Fruit fly (Drosophila melanogaster): ENCODE data around the gene Spt6.
A peak's percentile ranks its signal among the peaks of the same experiment; 100 is the strongest.

Spt6 gene

dm6 chrX:6294243-6294642, 26.6 kb downstream of the Spt6 start, which contains the start of gene CG15892:
TSS of gene CG15892 (minus strand) at chrX:6294343.
- TF ChIP-seq EcR (GFP tag; optimal IDR thresholded peaks at IDR 0.05) = no peak
- TF ChIP-seq CG34367 (tag; optimal IDR thresholded peaks at IDR 0.05) = no peak
- TF ChIP-seq Ets98B (GFP tag; IDR thresholded peaks at IDR 0.05) = no peak
- TF ChIP-seq CG32121 (GFP tag; IDR thresholded peaks at IDR 0.05) = no peak
- no peak for TF ChIP-seq gl (tag; optimal IDR thresholded peaks at IDR 0.05)
- no peak for TF ChIP-seq fd96Ca (GFP tag; IDR thresholded peaks at IDR 0.05)
- no peak for TF ChIP-seq Pif1B (GFP tag; optimal IDR thresholded peaks at IDR 0.05)
- TF ChIP-seq CG13204 (GFP tag; optimal IDR thresholded peaks at IDR 0.05) = no peak
- no peak for TF ChIP-seq CG4496 (GFP tag; IDR thresholded peaks at IDR 0.05)
- TF ChIP-seq Pif1A (GFP tag; optimal IDR thresholded peaks at IDR 0.05) = no peak
- no peak for TF ChIP-seq CG14655 (GFP tag; optimal IDR thresholded peaks at IDR 0.05)

DNA sequence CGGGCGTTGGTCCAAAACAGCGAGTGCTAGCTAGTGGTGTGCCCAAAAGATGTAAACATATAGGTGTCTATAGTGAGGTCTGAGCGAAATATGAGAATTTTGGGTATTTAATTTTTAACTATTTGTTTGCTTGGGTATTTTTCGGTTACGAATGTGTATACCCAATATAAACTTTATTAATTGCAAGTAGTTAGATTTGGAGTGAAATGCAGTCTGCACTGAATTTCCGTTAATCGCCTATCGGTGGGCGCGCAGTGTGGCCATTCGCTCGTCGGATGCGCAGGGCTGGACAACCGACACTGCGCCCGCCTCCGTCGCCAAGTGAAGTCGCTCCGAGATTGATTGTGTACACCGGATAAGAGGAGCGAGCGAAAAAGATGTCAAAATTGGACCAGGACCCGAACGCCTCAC, 27.5 kb downstream of the Spt6 start, which contains the start of the genes CG15891 and CG3815:
Gene CG15891 (minus strand): TSS at position 217 of the 411 bp plus-strand sequence.
Gene CG3815 (plus strand): TSS at position 261 of the 411 bp plus-strand sequence.
- TF ChIP-seq Pif1A (GFP tag; optimal IDR thresholded peaks at IDR 0.05) (no peak), rn (GFP tag; IDR thresholded peaks at IDR 0.05) (no peak), CG8159 (tag; optimal IDR thresholded peaks at IDR 0.05) (no peak), gl (tag; optimal IDR thresholded peaks at IDR 0.05) (no peak), fd96Ca (GFP tag; IDR thresholded peaks at IDR 0.05) (peak; percentile 33; the same call in 1 of the 3 replicates), CG9948 (tag; optimal IDR thresholded peaks at IDR 0.05) (peak; percentile 14), Pif1B (GFP tag; optimal IDR thresholded peaks at IDR 0.05) (no peak), CG17806 (tag; optimal IDR thresholded peaks at IDR 0.05) (peak; percentile 19), CG15710 (tag; optimal IDR thresholded peaks at IDR 0.05) (peak; percentile 53), EcR (GFP tag; optimal IDR thresholded peaks at IDR 0.05) (no peak), CG14655 (GFP tag; optimal IDR thresholded peaks at IDR 0.05) (no peak), CG34367 (tag; optimal IDR thresholded peaks at IDR 0.05) (no peak), CG32121 (GFP tag; IDR thresholded peaks at IDR 0.05) (no peak), CG13204 (GFP tag; optimal IDR thresholded peaks at IDR 0.05) (no peak), CG12605 (GFP tag; IDR thresholded peaks at IDR 0.05) (no peak), D1 (tag; optimal IDR thresholded peaks at IDR 0.05) (no peak), Snoo (tag; optimal IDR thresholded peaks at IDR 0.05) (peak; percentile 57), CG4496 (GFP tag; IDR thresholded peaks at IDR 0.05) (no peak), CG8301 (tag; optimal IDR thresholded peaks at IDR 0.05) (no peak)

DNA sequence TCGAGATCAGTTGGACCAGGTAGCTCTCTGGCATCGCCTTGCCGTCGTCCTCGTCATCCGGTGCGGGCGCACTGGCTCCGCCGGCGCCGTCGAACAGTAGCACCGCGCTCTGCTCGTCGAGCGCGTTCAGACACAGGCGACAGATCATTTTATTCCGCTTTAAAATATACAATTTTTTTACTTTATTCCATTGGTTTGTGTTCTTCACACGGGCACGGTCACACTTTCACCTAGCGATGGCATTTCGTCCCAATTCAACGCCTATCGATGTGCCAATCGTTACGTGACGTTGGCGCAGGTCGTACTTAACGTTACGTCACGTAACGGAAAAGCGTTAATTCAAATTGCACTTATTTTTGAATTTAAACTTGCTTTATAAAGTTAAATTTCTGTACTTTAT, 33.5 kb downstream of the Spt6 start, which contains the start of gene CG12219:
Gene CG12219 (minus strand): TSS at position 234 of the 400 bp plus-strand sequence.
- TF ChIP-seq CG9948 (tag; optimal IDR thresholded peaks at IDR 0.05) (no peak), Snoo (tag; optimal IDR thresholded peaks at IDR 0.05) (no peak), EcR (GFP tag; optimal IDR thresholded peaks at IDR 0.05) (no peak), CG14655 (GFP tag; optimal IDR thresholded peaks at IDR 0.05) (no peak), fd96Ca (GFP tag; IDR thresholded peaks at IDR 0.05) (no peak), CG32121 (GFP tag; IDR thresholded peaks at IDR 0.05) (no peak), CG10348 (GFP tag; IDR thresholded peaks at IDR 0.05) (no peak), CG13204 (GFP tag; optimal IDR thresholded peaks at IDR 0.05) (no peak), CG34367 (tag; optimal IDR thresholded peaks at IDR 0.05) (no peak), rn (GFP tag; IDR thresholded peaks at IDR 0.05) (no peak), CG8301 (tag; optimal IDR thresholded peaks at IDR 0.05) (no peak), CG4496 (GFP tag; IDR thresholded peaks at IDR 0.05) (no peak), gl (tag; optimal IDR thresholded peaks at IDR 0.05) (no peak), D1 (tag; optimal IDR thresholded peaks at IDR 0.05) (no peak), Pif1B (GFP tag; optimal IDR thresholded peaks at IDR 0.05) (no peak), CG8159 (tag; optimal IDR thresholded peaks at IDR 0.05) (no peak), Ets98B (GFP tag; IDR thresholded peaks at IDR 0.05) (no peak), CG12605 (GFP tag; IDR thresholded peaks at IDR 0.05) (no peak), Pif1A (GFP tag; optimal IDR thresholded peaks at IDR 0.05) (no peak)

- TF ChIP-seq CG4496 (GFP tag; IDR thresholded peaks at IDR 0.05) = no peak
- no peak for TF ChIP-seq CG8159 (tag; optimal IDR thresholded peaks at IDR 0.05)
- no peak for TF ChIP-seq EcR (GFP tag; optimal IDR thresholded peaks at IDR 0.05)
- TF ChIP-seq Ets98B (GFP tag; IDR thresholded peaks at IDR 0.05) = no peak
- no peak for TF ChIP-seq CG34367 (tag; optimal IDR thresholded peaks at IDR 0.05)
- TF ChIP-seq fd96Ca (GFP tag; IDR thresholded peaks at IDR 0.05) = no peak
These were observed 35.6 kb downstream of the Spt6 start for dm6 chrX:6303196-6303595.

dm6 chrX:6303675-6304074, 36.1 kb downstream of the Spt6 start, which contains the start of gene CG3823:
TSS of gene CG3823 (plus strand) at chrX:6303975.
- TF ChIP-seq CG8301 (tag; optimal IDR thresholded peaks at IDR 0.05) (no peak), CG8159 (tag; optimal IDR thresholded peaks at IDR 0.05) (no peak), CG14655 (GFP tag; optimal IDR thresholded peaks at IDR 0.05) (no peak), fd96Ca (GFP tag; IDR thresholded peaks at IDR 0.05) (no peak)

dm6 chrX:6304203-6304602, 36.6 kb downstream of the Spt6 start:
- no peak for TF ChIP-seq CG17806 (tag; optimal IDR thresholded peaks at IDR 0.05)
- TF ChIP-seq gl (tag; optimal IDR thresholded peaks at IDR 0.05) = no peak
- no peak for TF ChIP-seq CG4496 (GFP tag; IDR thresholded peaks at IDR 0.05)
- TF ChIP-seq Ets98B (GFP tag; IDR thresholded peaks at IDR 0.05) = no peak
- no peak for TF ChIP-seq CG12605 (GFP tag; IDR thresholded peaks at IDR 0.05)
- no peak; the same call in 1 of the 2 replicates for TF ChIP-seq CG32121 (GFP tag; IDR thresholded peaks at IDR 0.05)
- peak; percentile 14 for TF ChIP-seq CG9948 (tag; optimal IDR thresholded peaks at IDR 0.05)
- TF ChIP-seq CG8301 (tag; optimal IDR thresholded peaks at IDR 0.05) = peak; percentile 9
- TF ChIP-seq CG34367 (tag; optimal IDR thresholded peaks at IDR 0.05) = no peak
- TF ChIP-seq CG14655 (GFP tag; optimal IDR thresholded peaks at IDR 0.05) = no peak
- TF ChIP-seq Pif1A (GFP tag; optimal IDR thresholded peaks at IDR 0.05) = no peak
- TF ChIP-seq CG15710 (tag; optimal IDR thresholded peaks at IDR 0.05) = peak; percentile 10
- TF ChIP-seq CG8159 (tag; optimal IDR thresholded peaks at IDR 0.05) = no peak
- no peak for TF ChIP-seq fd96Ca (GFP tag; IDR thresholded peaks at IDR 0.05)
- no peak for TF ChIP-seq rn (GFP tag; IDR thresholded peaks at IDR 0.05)
- no peak for TF ChIP-seq D1 (tag; optimal IDR thresholded peaks at IDR 0.05)

All from whole organism, pupa.